Fruit fly (Drosophila melanogaster): Measurements from ENCODE around the gene snk.
A peak's percentile ranks its signal among the peaks of the same experiment; 100 is the strongest.

The snk gene

DNA sequence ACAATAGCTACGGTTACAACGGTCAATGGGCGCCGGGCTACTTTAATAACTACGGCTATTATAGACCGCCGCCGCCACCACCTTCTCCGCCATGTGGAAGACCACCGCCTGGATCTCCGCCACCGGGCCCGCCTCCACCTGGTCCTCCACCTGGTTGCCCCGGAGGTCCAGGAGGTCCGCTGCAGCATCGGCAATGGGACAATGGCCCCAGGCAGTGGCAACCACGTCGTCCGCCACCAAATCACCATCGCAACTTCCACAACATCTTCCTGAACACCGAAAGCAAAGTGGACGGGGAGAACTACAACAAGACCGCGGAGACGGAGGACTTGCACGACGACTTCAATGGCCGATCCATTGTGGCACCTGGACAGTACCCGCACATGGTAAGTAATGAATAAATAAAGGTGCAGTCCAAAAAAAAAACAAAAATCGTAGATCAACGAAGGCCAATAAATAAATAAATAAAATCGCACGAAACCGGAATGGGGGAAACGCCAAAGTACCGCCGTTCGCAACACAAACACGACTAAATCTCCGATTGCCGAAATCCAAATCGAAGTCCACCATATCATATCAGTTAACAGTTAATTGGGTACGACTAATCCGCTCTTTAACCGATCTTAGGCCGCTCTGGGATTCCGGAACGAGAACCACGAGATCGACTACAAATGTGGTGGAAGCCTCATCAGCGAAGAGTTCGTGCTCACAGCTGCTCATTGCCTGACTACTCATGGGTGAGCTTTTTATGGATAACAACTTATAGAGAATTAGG is at the start of gene snk:
snk (minus strand) TSS at position 513 of the 775 bp plus-strand sequence.
- no peak for TF ChIP-seq topi (GFP tag; optimal IDR thresholded peaks at IDR 0.05)
- no peak for TF ChIP-seq Hr4 (GFP tag; optimal IDR thresholded peaks at IDR 0.05)
- TF ChIP-seq Hr39 (GFP tag; optimal IDR thresholded peaks at IDR 0.05) = no peak
- TF ChIP-seq Sox14 (GFP tag; optimal IDR thresholded peaks at IDR 0.05) = no peak
- TF ChIP-seq fkh (GFP tag; optimal IDR thresholded peaks at IDR 0.05) = no peak
- no peak for TF ChIP-seq Ets21C (GFP tag; optimal IDR thresholded peaks at IDR 0.05)
- TF ChIP-seq dac (GFP tag; optimal IDR thresholded peaks at IDR 0.05) = no peak
- no peak for TF ChIP-seq CG11762 (GFP tag; optimal IDR thresholded peaks at IDR 0.05; ENCODE audit: insufficient read depth)
- no peak for TF ChIP-seq esn (GFP tag; optimal IDR thresholded peaks at IDR 0.05)
- TF ChIP-seq CG10669 (GFP tag; optimal IDR thresholded peaks at IDR 0.05) = no peak
- no peak for TF ChIP-seq svp (GFP tag)
- no peak for TF ChIP-seq CG8632 (GFP tag; optimal IDR thresholded peaks at IDR 0.05)
- TF ChIP-seq Eip93F (GFP tag; optimal IDR thresholded peaks at IDR 0.05) = no peak
- TF ChIP-seq CG6163 (GFP tag; IDR thresholded peaks at IDR 0.05) = no peak
- no peak for TF ChIP-seq CG15336 (GFP tag; IDR thresholded peaks at IDR 0.05)
- no peak for TF ChIP-seq Sox15 (GFP tag; optimal IDR thresholded peaks at IDR 0.05)
- no peak for TF ChIP-seq CG11902 (GFP tag; optimal IDR thresholded peaks at IDR 0.05)
- TF ChIP-seq lz (GFP tag; optimal IDR thresholded peaks at IDR 0.05) = no peak

DNA sequence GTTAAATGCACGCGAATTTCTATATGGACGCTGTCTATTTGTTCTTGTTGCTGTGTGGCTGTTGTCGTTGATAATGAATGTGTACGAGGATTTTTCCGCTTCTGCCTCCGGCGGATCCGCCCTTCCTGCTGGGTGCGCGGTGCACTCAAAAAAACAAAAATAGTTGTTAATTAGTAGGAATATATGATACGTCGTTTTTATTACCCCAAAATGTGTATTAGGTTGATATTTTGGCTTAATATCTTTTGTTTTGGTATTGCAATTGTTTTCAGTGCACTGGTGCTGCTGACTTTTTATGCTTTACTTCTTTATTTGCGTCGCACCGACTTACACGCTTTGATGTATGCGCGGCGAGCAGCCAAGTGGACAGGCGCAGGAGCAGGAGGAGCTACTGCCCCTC is 49.1 kb upstream of the snk start:
- TF ChIP-seq CG10631 (GFP tag; optimal IDR thresholded peaks at IDR 0.05) (peak; percentile 20), CG10669 (GFP tag; optimal IDR thresholded peaks at IDR 0.05) (peak; percentile 28), Eip78C (GFP tag) (peak; percentile 74), spab (GFP tag; optimal IDR thresholded peaks at IDR 0.05) (peak; percentile 24), CG6808 (GFP tag; optimal IDR thresholded peaks at IDR 0.05) (no peak), OdsH (GFP tag; optimal IDR thresholded peaks at IDR 0.05) (peak; percentile 8), CG3032 (tag; optimal IDR thresholded peaks at IDR 0.05) (no peak), CG1621 (tag; optimal IDR thresholded peaks at IDR 0.05) (peak; percentile 6), CG8119 (GFP tag; IDR thresholded peaks at IDR 0.05) (0 out of 3 replicates have a peak, but pooled peaks have one; percentile 29), dsx (GFP tag; optimal IDR thresholded peaks at IDR 0.05; ENCODE audit: poor library complexity, severe bottlenecking) (peak; percentile 24), Lpt (GFP tag; optimal IDR thresholded peaks at IDR 0.05) (no peak), CG4318 (GFP tag; optimal IDR thresholded peaks at IDR 0.05) (no peak), CG32006 (GFP tag; optimal IDR thresholded peaks at IDR 0.05) (peak; percentile 25), net (GFP tag; optimal IDR thresholded peaks at IDR 0.05) (peak; percentile 7), Ets96B (tag; optimal IDR thresholded peaks at IDR 0.05) (peak; percentile 45), svp (GFP tag) (peak; percentile 58), ss (GFP tag; optimal IDR thresholded peaks at IDR 0.05) (peak in 1 of 2 experiments; percentile 28), acj6 (GFP tag; optimal IDR thresholded peaks at IDR 0.05) (peak; percentile 2), CG3919 (GFP tag; optimal IDR thresholded peaks at IDR 0.05) (peak; percentile 37), pdm3 (GFP tag; optimal IDR thresholded peaks at IDR 0.05) (peak; percentile 30), Gug (GFP tag; IDR thresholded peaks at IDR 0.05) (no peak), esn (GFP tag; optimal IDR thresholded peaks at IDR 0.05) (no peak)

DNA sequence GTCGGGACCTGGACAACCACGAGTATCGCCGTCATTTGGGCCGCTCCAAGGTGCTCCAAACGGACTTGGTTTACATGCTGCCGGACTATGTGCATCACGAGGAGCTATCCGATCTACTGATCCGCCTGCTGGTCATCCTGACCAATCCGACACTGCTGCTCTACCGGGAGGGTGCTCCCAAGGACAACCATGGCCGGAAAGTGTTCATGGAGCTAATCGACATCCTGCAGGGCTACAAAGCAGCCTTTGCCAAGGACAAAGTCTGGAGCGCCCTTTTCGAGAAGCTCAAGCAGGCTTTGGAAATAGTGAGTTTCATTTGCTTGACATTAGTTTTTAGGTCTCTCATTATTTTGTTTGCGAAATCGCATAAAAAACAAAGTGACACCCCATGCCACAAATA is 46.4 kb upstream of the snk start, which contains the start of gene CG34308:
CG34308 (plus strand) TSS at position 301 of the 400 bp plus-strand sequence.
- TF ChIP-seq ss (GFP tag; optimal IDR thresholded peaks at IDR 0.05) (no peak), acj6 (GFP tag; optimal IDR thresholded peaks at IDR 0.05) (no peak), eg (GFP tag; IDR thresholded peaks at IDR 0.05) (no peak), esn (GFP tag; optimal IDR thresholded peaks at IDR 0.05) (no peak), Lpt (GFP tag; optimal IDR thresholded peaks at IDR 0.05) (no peak), pdm3 (GFP tag; optimal IDR thresholded peaks at IDR 0.05) (no peak), salr (GFP tag; optimal IDR thresholded peaks at IDR 0.05) (no peak), CG11294 (GFP tag; IDR thresholded peaks at IDR 0.05) (no peak)
